Worm (Caenorhabditis elegans) whole organism, midembryonic: ENCODE results near the gene mip-2.

Source experiments
- T22C8.4 ChIP-seq: fragments of 200-800 bp; sonication (Bioruptor generic); IDR thresholded peaks from 2 replicates; pipeline ENCODE4 v1.3.6; 2022; ENCODE audit warnings: missing genetic modification characterization, missing compliant biosample characterization
- cog-1 ChIP-seq: sonication (generic microtip); optimal IDR thresholded peaks from 2 replicates; lab custom pipeline; 2016; ENCODE audit warnings: missing genetic modification characterization, missing compliant biosample characterization
- flt-1 ChIP-seq: fragments of 200-800 bp; sonication (Bioruptor generic); IDR thresholded peaks from 2 replicates; pipeline ENCODE4 v1.3.6; 2022; ENCODE audit warnings: missing genetic modification characterization, missing compliant biosample characterization
- klf-2 ChIP-seq: fragments of 200-800 bp; sonication (Bioruptor generic); conservative IDR thresholded peaks from 2 replicates; pipeline ENCODE4 v1.3.6; 2022; ENCODE audit warnings: missing genetic modification reagents, missing genetic modification characterization, missing compliant biosample characterization
- med-1 ChIP-seq: sonication (generic microtip); optimal IDR thresholded peaks from 2 replicates; lab custom pipeline; 2017; ENCODE audit warnings: missing genetic modification characterization, mild to moderate bottlenecking, missing compliant biosample characterization, antibody characterized with exemption, missing genetic modification reagents; ENCODE audit not compliant: insufficient read depth
- ref-1 ChIP-seq: fragments of 200-800 bp; sonication (Bioruptor generic); conservative IDR thresholded peaks from 2 replicates; pipeline ENCODE4 v1.3.6; 2022; ENCODE audit warnings: missing genetic modification reagents, missing genetic modification characterization, missing compliant biosample characterization
- tab-1 ChIP-seq: fragments of 200-800 bp; sonication (Bioruptor generic); IDR thresholded peaks from 2 replicates; pipeline ENCODE4 v1.3.6; 2022; ENCODE audit warnings: missing genetic modification characterization, missing compliant biosample characterization
- ztf-23 ChIP-seq: fragments of 200-800 bp; sonication (Bioruptor generic); IDR thresholded peaks from 2 replicates; pipeline ENCODE4 v1.3.6; 2022; ENCODE audit warnings: missing genetic modification reagents, missing genetic modification characterization, missing compliant biosample characterization
- ztf-29 ChIP-seq: fragments of 200-800 bp; sonication (Bioruptor generic); IDR thresholded peaks from 2 replicates; pipeline ENCODE4 v1.3.6; 2022; ENCODE audit warnings: missing genetic modification reagents, missing genetic modification characterization, missing compliant biosample characterization

- TF ChIP-seq ref-1 (GFP tag; lab: Robert Waterston, UW) (no peak), klf-2 (no peak), flt-1 (GFP tag; lab: Robert Waterston, UW) (no peak), cog-1 (tag; lab: Kevin White, UChicago) (no peak), med-1 (no peak), ztf-29 (no peak), tab-1 (GFP tag; lab: Robert Waterston, UW) (no peak), T22C8.4 (no peak), ztf-23 (GFP tag; lab: Robert Waterston, UW) (no peak)
Measured at ce11 chrV:13650800-13651199, 21.0 kb downstream of the mip-2 start.
